Worm (Caenorhabditis elegans): ENCODE measurements around the gene fbxc-43.

DNA sequence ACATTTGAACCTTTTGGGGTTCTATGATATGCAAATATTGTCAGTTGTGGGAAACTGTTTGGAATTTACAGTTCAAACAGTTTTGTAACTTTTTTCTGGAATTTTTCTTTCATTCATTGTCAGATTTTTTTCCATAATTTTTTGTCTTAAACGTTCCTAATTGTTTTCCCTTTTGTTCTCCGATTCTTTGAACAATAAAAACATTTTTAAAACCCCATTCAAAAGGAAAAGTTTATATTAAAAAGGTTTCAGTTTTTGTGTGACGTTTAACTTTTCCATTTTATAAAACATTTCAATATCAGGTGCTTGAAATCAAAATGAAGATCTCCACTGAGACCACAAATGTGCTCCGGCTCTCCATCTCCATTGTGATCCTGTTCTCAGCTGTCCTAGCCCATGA is 16.7 kb downstream of the fbxc-43 start, which contains the start of gene F31D5.1:
- no peak for TF ChIP-seq nhr-11 (tag; optimal IDR thresholded peaks at IDR 0.05)
- TF ChIP-seq snpc-4 (tag; optimal IDR thresholded peaks at IDR 0.05), result no peak
- TF ChIP-seq ztf-1 (GFP tag; conservative IDR thresholded peaks at IDR 0.05), result no peak
- TF ChIP-seq skn-1 (tag; optimal IDR thresholded peaks at IDR 0.05), result no peak
- TF ChIP-seq alr-1 (tag; optimal IDR thresholded peaks at IDR 0.05), result no peak
- no peak for TF ChIP-seq elt-1 (tag; optimal IDR thresholded peaks at IDR 0.05)
- no peak for TF ChIP-seq nhr-237 (tag; optimal IDR thresholded peaks at IDR 0.05)
- no peak for TF ChIP-seq ZK546.5 (tag; optimal IDR thresholded peaks at IDR 0.05)
- no peak for TF ChIP-seq crh-2 (tag; optimal IDR thresholded peaks at IDR 0.05)
- no peak for TF ChIP-seq ztf-4 (tag; optimal IDR thresholded peaks at IDR 0.05)
- no peak for TF ChIP-seq ama-1 (optimal IDR thresholded peaks at IDR 0.05)
- TF ChIP-seq nhr-6 (tag; optimal IDR thresholded peaks at IDR 0.05), result no peak
- no peak for TF ChIP-seq fos-1 (tag; optimal IDR thresholded peaks at IDR 0.05)
- no peak for TF ChIP-seq unc-39 (tag; optimal IDR thresholded peaks at IDR 0.05)

All from whole organism, L2 larva.